Worm (Caenorhabditis elegans): ENCODE data around the gene Y62H9A.4.

Y62H9A.4 gene

DNA sequence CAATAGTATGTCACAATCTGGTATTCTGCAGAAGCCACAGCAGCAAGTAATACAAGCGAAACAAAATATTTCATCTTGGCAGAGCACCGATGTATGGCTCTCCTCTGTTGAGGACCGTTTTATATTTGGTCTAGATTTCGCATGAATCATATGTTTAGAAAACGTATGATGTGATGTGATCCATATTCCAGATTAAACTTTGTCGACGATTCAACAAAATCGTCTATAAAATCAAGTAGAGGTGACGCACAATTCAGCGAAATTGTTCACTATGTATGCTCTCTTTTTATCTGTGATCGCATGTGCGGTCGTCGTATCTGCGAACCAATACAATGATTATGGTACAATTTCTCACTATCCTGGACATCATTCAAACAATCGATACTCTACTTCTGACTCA, at the start of gene Y62H9A.4, which contains the start of gene Y62H9A.3:
TSS of gene Y62H9A.4 (plus strand) at position 256 of the 400 bp plus-strand sequence.
TSS of gene Y62H9A.3 (minus strand) at position 101 of the 400 bp plus-strand sequence.
- TF ChIP-seq dao-5 (tag; optimal IDR thresholded peaks at IDR 0.05), result no peak
- no peak for TF ChIP-seq W03F9.2 (tag; optimal IDR thresholded peaks at IDR 0.05)
- no peak for TF ChIP-seq him-1 (tag; optimal IDR thresholded peaks at IDR 0.05)

DNA sequence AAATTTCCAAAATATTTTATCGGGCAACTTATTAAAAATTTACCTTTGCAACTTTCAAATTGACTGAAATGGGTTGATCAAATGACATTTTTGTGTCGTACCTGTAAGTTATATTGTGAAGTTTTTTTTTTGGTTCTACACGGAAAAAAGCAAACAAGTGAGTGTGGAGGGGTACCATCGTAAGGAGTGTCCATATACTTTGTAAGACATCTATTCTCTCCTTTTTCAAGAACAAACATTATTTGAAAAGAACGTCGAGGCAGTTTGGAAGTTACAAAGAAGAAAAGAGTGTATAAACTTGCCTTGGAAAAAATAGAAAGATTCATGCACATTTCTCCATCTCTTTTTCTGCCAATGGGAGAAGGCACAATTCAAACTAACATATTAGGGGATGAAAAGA, 42.5 kb upstream of the Y62H9A.4 start, which contains the start of gene taf-7.1:
TSS of gene taf-7.1 (minus strand) at position 101 of the 400 bp plus-strand sequence.
- TF ChIP-seq dao-5 (tag; optimal IDR thresholded peaks at IDR 0.05) (no peak), W03F9.2 (tag; optimal IDR thresholded peaks at IDR 0.05) (no peak)

DNA sequence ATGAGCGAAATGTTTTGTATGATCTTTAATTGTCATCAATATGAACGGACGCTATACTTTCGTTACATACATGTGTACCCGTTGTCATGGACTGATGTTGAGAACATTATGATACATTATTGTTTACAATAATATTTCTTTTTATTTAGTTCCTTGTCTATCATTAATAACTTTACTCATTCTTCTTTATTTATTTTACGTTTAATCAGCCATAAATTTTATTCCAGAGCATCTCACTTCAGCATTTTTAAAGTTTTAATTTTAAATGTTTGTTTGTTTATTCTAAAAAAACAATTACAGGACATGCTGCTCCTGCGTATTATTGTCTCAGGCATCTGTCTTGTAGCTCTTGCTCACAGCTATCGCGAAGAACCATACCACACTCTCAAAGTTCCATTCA, 36.6 kb upstream of the Y62H9A.4 start, which contains the start of gene F54F7.2:
TSS of gene F54F7.2 (plus strand) at position 301 of the 400 bp plus-strand sequence.
- TF ChIP-seq him-1 (tag; optimal IDR thresholded peaks at IDR 0.05) (no peak), W03F9.2 (tag; optimal IDR thresholded peaks at IDR 0.05) (no peak), dao-5 (tag; optimal IDR thresholded peaks at IDR 0.05) (no peak)

DNA sequence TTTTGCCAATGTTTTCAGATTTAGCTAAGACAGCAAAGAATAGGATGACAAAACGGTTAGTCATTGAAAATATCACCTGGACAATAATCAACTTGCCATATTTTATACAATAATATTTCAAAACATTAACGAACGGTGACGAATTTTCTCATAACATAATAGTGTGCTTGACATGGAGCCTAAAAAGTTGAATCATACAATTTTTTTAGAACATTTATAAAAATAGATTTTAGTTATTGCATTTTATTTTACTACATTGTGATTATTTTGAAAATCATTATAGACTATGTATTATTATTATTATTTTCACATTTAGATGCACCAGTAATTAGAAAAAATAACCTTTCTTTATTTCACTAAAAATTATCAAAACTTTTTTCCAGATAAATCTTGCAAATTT, 31.3 kb upstream of the Y62H9A.4 start, which contains the start of gene F54F7.9:
TSS of gene F54F7.9 (minus strand) at position 101 of the 400 bp plus-strand sequence.
- no peak for TF ChIP-seq dao-5 (tag; optimal IDR thresholded peaks at IDR 0.05)

DNA sequence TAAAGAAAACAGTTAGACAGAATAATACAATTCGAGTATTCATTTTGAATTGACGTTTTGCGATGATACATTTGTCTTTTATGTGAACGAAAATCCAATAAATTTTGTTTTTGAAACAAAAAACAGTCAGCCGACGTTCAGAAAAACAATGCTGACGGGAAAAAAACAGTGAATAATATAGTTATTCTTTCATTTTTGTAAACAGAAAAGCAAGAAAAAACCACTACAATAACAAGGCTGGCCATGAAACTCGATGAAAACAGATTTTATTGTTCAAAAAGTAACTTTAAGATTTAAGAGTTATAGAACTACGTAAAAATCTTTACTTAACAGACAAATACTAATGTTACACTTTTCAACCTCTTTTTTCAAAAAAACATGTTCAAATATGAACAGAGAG, 29.8 kb upstream of the Y62H9A.4 start, which contains the start of gene F54F7.3:
TSS of gene F54F7.3 (minus strand) at position 101 of the 400 bp plus-strand sequence.
- no peak for TF ChIP-seq him-1 (tag; optimal IDR thresholded peaks at IDR 0.05)
- TF ChIP-seq W03F9.2 (tag; optimal IDR thresholded peaks at IDR 0.05), result no peak
- no peak for TF ChIP-seq dao-5 (tag; optimal IDR thresholded peaks at IDR 0.05)

DNA sequence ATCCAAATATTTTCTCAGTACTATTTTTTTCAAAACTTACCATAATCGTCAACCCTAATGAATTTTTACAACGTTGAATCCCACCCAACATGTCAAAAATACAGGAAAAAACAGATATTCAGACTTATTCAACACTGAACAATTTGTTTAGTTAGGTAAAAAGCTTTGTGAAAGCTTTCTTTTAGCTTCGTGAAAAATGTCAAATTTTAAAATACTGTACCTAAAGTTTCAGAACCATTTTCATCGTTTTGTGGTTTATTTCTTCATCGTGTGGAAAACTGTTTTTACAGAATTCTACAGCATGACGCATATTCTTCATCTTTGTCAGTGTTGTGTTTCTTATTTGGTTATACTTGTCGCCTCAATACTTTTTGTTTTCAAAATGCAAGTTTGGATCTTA, 29.4 kb upstream of the Y62H9A.4 start, which contains the start of gene F54F7.14:
TSS of gene F54F7.14 (plus strand) at position 301 of the 400 bp plus-strand sequence.
- TF ChIP-seq dao-5 (tag; optimal IDR thresholded peaks at IDR 0.05) (no peak), W03F9.2 (tag; optimal IDR thresholded peaks at IDR 0.05) (no peak), him-1 (tag; optimal IDR thresholded peaks at IDR 0.05) (no peak)

DNA sequence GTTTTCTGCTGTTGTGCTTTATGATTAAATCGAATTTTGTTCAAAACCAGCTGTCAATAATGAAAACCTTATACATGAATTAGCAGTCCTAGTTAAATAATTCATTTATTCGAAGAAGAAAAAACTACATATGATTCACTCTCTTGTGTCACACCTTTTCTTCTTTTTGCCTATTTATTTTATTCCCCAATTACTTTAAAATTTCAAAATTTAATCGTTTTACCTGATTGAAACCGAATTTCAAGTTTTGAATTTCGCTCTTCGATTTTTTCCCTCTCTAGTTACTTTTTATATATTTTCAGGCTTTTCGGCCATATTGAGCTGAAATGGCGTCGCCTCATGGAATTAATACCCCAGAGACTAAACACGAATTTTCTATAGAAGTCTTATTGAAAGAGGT, 27.4 kb upstream of the Y62H9A.4 start, which contains the start of gene xtr-1:
TSS of gene xtr-1 (plus strand) at position 301 of the 400 bp plus-strand sequence.
- TF ChIP-seq W03F9.2 (tag; optimal IDR thresholded peaks at IDR 0.05) (no peak), him-1 (tag; optimal IDR thresholded peaks at IDR 0.05) (no peak), dao-5 (tag; optimal IDR thresholded peaks at IDR 0.05) (no peak)

DNA sequence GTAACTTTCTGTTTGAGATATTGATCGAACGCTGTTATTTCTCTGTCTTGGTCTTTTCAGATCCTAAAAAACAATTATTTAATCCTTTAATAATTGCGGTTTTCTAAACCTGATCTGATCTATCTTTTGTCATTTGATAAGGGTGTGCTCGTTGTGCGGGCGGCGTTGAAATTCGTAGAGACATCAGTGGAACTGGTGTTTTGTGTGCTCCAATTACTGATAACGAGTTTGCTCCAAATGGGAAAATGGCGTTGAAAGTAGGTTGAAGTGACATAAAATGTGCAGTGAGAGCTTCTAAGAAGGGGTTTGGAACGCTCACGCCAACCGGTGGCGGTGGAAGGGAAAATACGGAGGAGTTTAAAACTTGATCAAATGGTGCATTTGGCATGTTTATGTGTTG, 25.5 kb upstream of the Y62H9A.4 start:
- TF ChIP-seq W03F9.2 (tag; optimal IDR thresholded peaks at IDR 0.05) (no peak), dao-5 (tag; optimal IDR thresholded peaks at IDR 0.05) (no peak), him-1 (tag; optimal IDR thresholded peaks at IDR 0.05) (no peak)

DNA sequence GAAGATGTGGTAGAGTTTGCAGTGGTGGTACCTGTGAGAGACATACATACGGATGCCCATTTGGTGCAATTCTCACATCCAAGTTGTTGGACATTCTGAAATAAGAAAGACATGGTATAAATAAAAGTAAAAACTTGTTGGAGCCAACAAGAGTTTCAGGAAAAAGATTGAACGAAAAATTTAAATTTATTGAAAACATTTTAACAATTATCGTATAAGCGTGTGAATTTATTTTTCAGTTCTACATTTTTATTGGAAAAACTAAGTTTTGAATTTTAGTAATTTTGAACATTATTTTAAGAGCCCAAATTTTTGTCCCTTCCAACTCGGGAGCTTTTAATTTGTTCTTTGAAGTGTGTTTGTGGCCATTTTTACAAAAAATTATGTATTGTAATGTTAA, 25.0 kb upstream of the Y62H9A.4 start, which contains the start of gene F54F7.8:
TSS of gene F54F7.8 (minus strand) at position 101 of the 400 bp plus-strand sequence.
- no peak for TF ChIP-seq him-1 (tag; optimal IDR thresholded peaks at IDR 0.05)
- TF ChIP-seq W03F9.2 (tag; optimal IDR thresholded peaks at IDR 0.05), result no peak
- TF ChIP-seq dao-5 (tag; optimal IDR thresholded peaks at IDR 0.05), result no peak

DNA sequence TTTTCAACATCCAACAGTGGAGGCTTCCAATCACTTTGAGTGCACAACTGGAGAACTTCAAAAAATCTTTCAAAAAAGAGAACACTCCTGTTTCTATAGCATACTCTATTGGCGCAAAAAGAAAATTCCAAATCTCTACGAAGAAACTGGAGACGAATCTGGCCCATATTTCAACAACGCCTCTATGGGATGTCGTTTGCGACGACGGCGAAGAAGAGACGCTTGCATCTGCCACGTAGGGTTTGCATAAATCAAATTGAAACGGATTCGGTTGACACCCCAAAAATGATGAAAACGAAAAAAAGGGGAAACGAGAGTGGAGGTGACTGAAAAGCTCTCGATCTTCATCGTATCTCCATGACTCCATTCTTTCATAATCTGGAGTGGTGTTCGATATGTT, 23.7 kb upstream of the Y62H9A.4 start:
- no peak for TF ChIP-seq dao-5 (tag; optimal IDR thresholded peaks at IDR 0.05)
- no peak for TF ChIP-seq W03F9.2 (tag; optimal IDR thresholded peaks at IDR 0.05)
- TF ChIP-seq him-1 (tag; optimal IDR thresholded peaks at IDR 0.05), result no peak

DNA sequence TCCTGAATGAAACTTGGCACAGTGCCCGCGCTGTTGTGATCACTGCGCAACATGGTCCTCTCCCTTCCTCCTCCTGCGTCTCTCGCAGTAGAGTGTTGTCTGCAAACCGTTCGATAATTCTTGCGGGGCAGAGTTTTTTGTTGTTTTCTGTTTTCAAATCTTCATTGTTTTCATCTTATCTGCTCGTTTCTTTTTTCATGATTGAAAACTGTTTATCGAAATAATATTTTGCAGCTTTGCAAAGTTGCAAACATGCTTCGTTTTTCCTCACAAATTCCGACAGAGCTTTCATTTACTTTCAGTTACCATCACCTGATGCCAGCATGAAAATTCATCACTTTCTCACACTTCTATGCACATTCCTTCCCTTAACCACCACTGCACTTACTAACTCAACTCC, 22.7 kb upstream of the Y62H9A.4 start, which contains the start of gene mes-1:
TSS of gene mes-1 (plus strand) at position 301 of the 400 bp plus-strand sequence.
- no peak for TF ChIP-seq dao-5 (tag; optimal IDR thresholded peaks at IDR 0.05)
- TF ChIP-seq W03F9.2 (tag; optimal IDR thresholded peaks at IDR 0.05), result no peak
- TF ChIP-seq him-1 (tag; optimal IDR thresholded peaks at IDR 0.05), result no peak

DNA sequence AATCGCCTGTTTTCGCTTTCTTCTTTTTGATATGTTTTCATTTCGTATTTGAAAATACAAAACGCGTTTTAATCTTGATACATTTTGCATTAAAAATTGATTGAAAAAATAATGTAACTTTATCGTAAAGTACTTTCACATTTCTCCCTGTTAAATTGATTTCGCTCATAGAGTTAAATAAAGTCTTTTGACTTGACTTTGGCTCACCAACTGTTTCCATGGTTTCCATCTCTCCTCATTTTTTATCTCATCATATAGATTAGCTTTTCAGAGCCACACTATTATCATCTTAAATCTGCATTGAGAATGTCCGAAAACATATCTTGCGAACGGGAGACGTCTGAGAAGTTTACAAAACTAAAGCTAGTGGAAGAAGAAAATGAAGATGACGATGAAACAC, 16.6 kb upstream of the Y62H9A.4 start, which contains the start of gene F54F7.10:
TSS of gene F54F7.10 (plus strand) at position 301 of the 400 bp plus-strand sequence.
- TF ChIP-seq dao-5 (tag; optimal IDR thresholded peaks at IDR 0.05) (no peak), him-1 (tag; optimal IDR thresholded peaks at IDR 0.05) (no peak)

DNA sequence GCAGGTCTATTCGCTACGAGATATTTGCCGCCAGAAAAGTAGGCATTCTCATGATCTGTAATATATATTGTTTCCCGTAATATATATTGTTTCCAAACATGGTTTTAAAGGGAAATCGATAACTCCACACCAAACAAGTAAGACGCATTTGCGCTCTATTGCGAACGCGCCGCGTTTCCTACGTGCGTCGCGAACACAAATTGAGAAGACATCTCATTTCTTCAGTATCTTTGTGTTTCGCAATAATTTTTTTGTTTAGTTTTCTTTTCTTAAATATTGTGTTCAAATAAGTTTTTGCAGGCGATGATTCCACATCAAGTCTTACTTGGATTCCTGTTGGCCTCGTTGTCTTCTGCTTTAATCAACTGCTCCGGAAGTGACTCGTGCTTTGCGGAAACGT, 14.8 kb upstream of the Y62H9A.4 start, which contains the start of gene F54F7.6:
TSS of gene F54F7.6 (plus strand) at position 301 of the 400 bp plus-strand sequence.
- no peak for TF ChIP-seq W03F9.2 (tag; optimal IDR thresholded peaks at IDR 0.05)
- TF ChIP-seq dao-5 (tag; optimal IDR thresholded peaks at IDR 0.05), result no peak
- no peak for TF ChIP-seq him-1 (tag; optimal IDR thresholded peaks at IDR 0.05)

DNA sequence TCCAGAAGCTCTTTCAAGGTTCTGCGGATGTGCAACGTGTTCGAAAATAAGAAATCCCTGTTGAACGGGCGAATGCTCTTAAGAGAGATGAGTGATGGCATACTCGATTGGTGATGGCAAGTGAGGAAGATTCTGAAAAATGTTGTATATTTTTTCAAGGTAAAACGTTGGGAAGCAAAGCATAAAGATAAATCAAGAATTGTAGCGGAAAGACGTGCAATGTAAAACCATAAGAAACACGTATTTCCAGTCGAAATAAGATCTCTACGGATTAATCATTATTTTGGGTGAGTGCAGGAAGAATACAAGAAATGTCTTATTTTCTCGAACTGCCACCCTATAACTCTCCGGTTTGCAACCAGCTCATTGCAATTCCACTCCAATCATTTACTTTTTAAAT, 10.7 kb upstream of the Y62H9A.4 start, which contains the start of gene dot-1.2:
TSS of gene dot-1.2 (minus strand) at position 101 of the 400 bp plus-strand sequence.
- TF ChIP-seq dao-5 (tag; optimal IDR thresholded peaks at IDR 0.05) (no peak), him-1 (tag; optimal IDR thresholded peaks at IDR 0.05) (no peak), W03F9.2 (tag; optimal IDR thresholded peaks at IDR 0.05) (no peak)

DNA sequence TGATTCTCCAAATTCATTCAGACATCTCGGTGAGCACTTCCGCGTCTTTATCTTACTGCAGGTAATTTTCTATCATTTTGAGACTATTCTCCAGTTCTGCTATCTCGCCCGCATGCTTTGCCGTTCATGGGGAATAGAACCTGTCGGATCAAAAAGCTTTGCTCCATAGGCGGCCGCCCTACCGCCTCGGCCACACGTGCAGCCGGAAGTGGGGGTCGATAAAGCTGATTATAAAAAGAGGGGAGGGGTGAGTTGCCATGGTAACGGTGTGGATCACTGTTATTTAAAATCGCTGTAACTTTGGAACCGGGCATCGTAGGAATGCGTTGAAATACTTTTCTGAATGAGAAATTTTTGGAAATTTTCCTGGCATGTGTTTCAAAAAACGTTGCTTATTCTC, 9.5 kb upstream of the Y62H9A.4 start:
- TF ChIP-seq him-1 (tag; optimal IDR thresholded peaks at IDR 0.05), result no peak
- no peak for TF ChIP-seq dao-5 (tag; optimal IDR thresholded peaks at IDR 0.05)
- TF ChIP-seq W03F9.2 (tag; optimal IDR thresholded peaks at IDR 0.05), result no peak
